Fruit fly (Drosophila melanogaster) whole organism, embryonic: ENCODE results near the gene CG43338.
A peak's percentile ranks its signal among the peaks of the same experiment; 100 is the strongest.

Source experiments
- Awh ChIP-seq: fragments of 200-800 bp; sonication (Bioruptor generic); IDR thresholded peaks from 2 replicates; pipeline ENCODE4, ENCODE4 v1.3.6; 2022; ENCODE audit warnings: missing biosample characterization, missing genetic modification characterization
- B-H1 ChIP-seq: fragments of 200-800 bp; sonication (Bioruptor generic); IDR thresholded peaks from 3 replicates; pipeline ENCODE4 v1.3.6; 2022; ENCODE audit warnings: missing biosample characterization, missing genetic modification characterization
- CG10462 ChIP-seq: fragments of 200-800 bp; sonication (Bioruptor generic); optimal IDR thresholded peaks from 2 replicates; lab custom pipeline; 2016; ENCODE audit warnings: missing biosample characterization, missing genetic modification characterization
- CG12942 ChIP-seq: fragments of 200-800 bp; sonication (Bioruptor generic); optimal IDR thresholded peaks from 3 replicates; lab custom pipeline; 2016; ENCODE audit warnings: missing biosample characterization, missing genetic modification characterization
- CG14441 ChIP-seq: fragments of 200-800 bp; sonication (Bioruptor generic); IDR thresholded peaks from 2 replicates; pipeline ENCODE4 v1.3.6; 2022; ENCODE audit warnings: missing biosample characterization, missing genetic modification characterization
- CG14965 ChIP-seq: fragments of 200-800 bp; sonication (Bioruptor generic); optimal IDR thresholded peaks from 2 replicates; lab custom pipeline; 2016; ENCODE audit warnings: missing biosample characterization, missing genetic modification characterization, borderline replicate concordance
- CG15601 ChIP-seq: fragments of 200-800 bp; sonication (Bioruptor generic); optimal IDR thresholded peaks from 3 replicates; lab custom pipeline; 2019; ENCODE audit warnings: missing biosample characterization, mild to moderate bottlenecking, missing genetic modification characterization, moderate library complexity
- CG15696 ChIP-seq: fragments of 200-800 bp; sonication (Bioruptor generic); optimal IDR thresholded peaks from 2 replicates; lab custom pipeline; 2019; ENCODE audit warnings: missing biosample characterization, mild to moderate bottlenecking, missing genetic modification characterization, moderate library complexity
- CG17186 ChIP-seq: fragments of 200-800 bp; sonication (Bioruptor generic); optimal IDR thresholded peaks from 3 replicates; lab custom pipeline; 2017; ENCODE audit warnings: missing biosample characterization, missing genetic modification reagents, missing genetic modification characterization
- CG2202 ChIP-seq: fragments of 200-800 bp; sonication (Bioruptor generic); optimal IDR thresholded peaks from 2 replicates; lab custom pipeline; 2018; ENCODE audit warnings: missing biosample characterization, mild to moderate bottlenecking, missing genetic modification characterization
- CG4404 ChIP-seq: fragments of 200-800 bp; sonication (Bioruptor generic); IDR thresholded peaks from 2 replicates; pipeline ENCODE4 v1.3.6; 2022; ENCODE audit warnings: missing biosample characterization, missing genetic modification characterization
- CG4617 ChIP-seq: fragments of 200-800 bp; sonication (Bioruptor generic); optimal IDR thresholded peaks from 3 replicates; lab custom pipeline; 2016; ENCODE audit warnings: missing biosample characterization, missing genetic modification characterization, borderline replicate concordance
- CG4707 ChIP-seq: fragments of 200-800 bp; sonication (Bioruptor generic); optimal IDR thresholded peaks from 2 replicates; lab custom pipeline; 2018; ENCODE audit warnings: missing biosample characterization, mild to moderate bottlenecking, missing genetic modification characterization, moderate library complexity
- CG4854 ChIP-seq: fragments of 200-800 bp; sonication (Bioruptor generic); optimal IDR thresholded peaks from 2 replicates; lab custom pipeline; 2016; ENCODE audit warnings: missing biosample characterization, missing genetic modification characterization, inconsistent platforms
- CG6254 ChIP-seq: fragments of 200-800 bp; sonication (Bioruptor generic); optimal IDR thresholded peaks from 3 replicates; lab custom pipeline; 2017; ENCODE audit warnings: mild to moderate bottlenecking, missing biosample characterization, missing genetic modification reagents, missing genetic modification characterization
- CG6683 ChIP-seq: fragments of 200-800 bp; sonication (Bioruptor generic); optimal IDR thresholded peaks from 2 replicates; lab custom pipeline; 2017; ENCODE audit warnings: missing biosample characterization, mild to moderate bottlenecking, missing genetic modification characterization, missing genetic modification reagents
- CG7963 ChIP-seq: fragments of 200-800 bp; sonication (Bioruptor generic); IDR thresholded peaks from 3 replicates; pipeline ENCODE4 v1.3.6; 2022; ENCODE audit warnings: missing biosample characterization, missing genetic modification characterization; ENCODE audit not compliant: partially characterized antibody
- CG8765 ChIP-seq: fragments of 200-800 bp; sonication (Bioruptor generic); IDR thresholded peaks from 2 replicates; pipeline ENCODE4 v1.3.6; 2022; ENCODE audit warnings: missing biosample characterization, missing genetic modification characterization
- CG8944 ChIP-seq: fragments of 200-800 bp; sonication (Bioruptor generic); optimal IDR thresholded peaks from 3 replicates; lab custom pipeline; 2016; ENCODE audit warnings: missing biosample characterization, missing genetic modification characterization
- CkIIα-i1 ChIP-seq: fragments of 200-800 bp; sonication (Bioruptor generic); IDR thresholded peaks from 2 replicates; pipeline ENCODE4 v1.3.6; 2022; ENCODE audit warnings: missing biosample characterization, missing genetic modification characterization
- Dfd ChIP-seq, 2 experiments: fragments of >200 bp; optimal IDR thresholded peaks; 2 replicates each; lab custom pipeline; 2017; ENCODE audit warnings: missing biosample characterization in 2 of 2, missing genetic modification characterization in 2 of 2
- H2.0 ChIP-seq: fragments of 200-800 bp; sonication (Bioruptor generic); IDR thresholded peaks from 2 replicates; pipeline ENCODE4 v1.3.6; 2022; ENCODE audit warnings: missing biosample characterization, missing genetic modification characterization
- Hr78 ChIP-seq, 2 experiments: fragments of 200-800 bp in 1 of 2; fragments of >200 bp in 1 of 2; sonication (Bioruptor generic) in 1 of 2; optimal IDR thresholded peaks; 2 replicates each; lab custom pipeline; 2017 to 2019; ENCODE audit warnings: missing biosample characterization in 2 of 2, missing genetic modification characterization in 2 of 2, mild to moderate bottlenecking in 1 of 2, moderate library complexity in 1 of 2
- Lhr ChIP-seq: fragments of 200-800 bp; sonication (Bioruptor generic); optimal IDR thresholded peaks from 3 replicates; lab custom pipeline; 2017; ENCODE audit warnings: mild to moderate bottlenecking, missing biosample characterization, missing genetic modification reagents, missing genetic modification characterization
- Lpt ChIP-seq: fragments of >200 bp; optimal IDR thresholded peaks from 2 replicates; lab custom pipeline; 2018; ENCODE audit warnings: missing biosample characterization, missing genetic modification characterization
- MBD-R2 ChIP-seq: fragments of 200-800 bp; sonication (Bioruptor generic); IDR thresholded peaks from 2 replicates; pipeline ENCODE4 v1.3.6; 2022; ENCODE audit warnings: missing biosample characterization, missing genetic modification characterization
- MESR4 ChIP-seq: fragments of 200-800 bp; sonication (Bioruptor generic); optimal IDR thresholded peaks from 2 replicates; lab custom pipeline; 2018; ENCODE audit warnings: missing biosample characterization, mild to moderate bottlenecking, missing genetic modification characterization, moderate library complexity
- NC2α ChIP-seq: fragments of 200-800 bp; sonication (Bioruptor generic); optimal IDR thresholded peaks from 2 replicates; lab custom pipeline; 2016; ENCODE audit warnings: missing biosample characterization, missing genetic modification characterization
- Pdp1 ChIP-seq, 2 experiments: fragments of 200-800 bp; sonication (Bioruptor generic); optimal IDR thresholded peaks; 3 replicates each; lab custom pipeline; 2016; ENCODE audit warnings: missing biosample characterization in 2 of 2, missing genetic modification characterization in 2 of 2, mild to moderate bottlenecking in 1 of 2, moderate library complexity in 1 of 2
- Xrp1 ChIP-seq: fragments of 200-800 bp; sonication (Bioruptor generic); IDR thresholded peaks from 2 replicates; pipeline ENCODE4 v1.3.6; 2022; ENCODE audit warnings: missing biosample characterization, missing genetic modification characterization
- al ChIP-seq: fragments of 200-800 bp; sonication (Bioruptor generic); IDR thresholded peaks from 2 replicates; pipeline ENCODE4 v1.3.6; 2022; ENCODE audit warnings: missing biosample characterization, missing genetic modification characterization
- ap ChIP-seq: fragments of 200-800 bp; sonication (Bioruptor generic); IDR thresholded peaks from 2 replicates; pipeline ENCODE4 v1.3.6; 2022; ENCODE audit warnings: missing biosample characterization, missing genetic modification characterization
- cad ChIP-seq: fragments of >200 bp; optimal IDR thresholded peaks from 2 replicates; lab custom pipeline; 2017; ENCODE audit warnings: missing biosample characterization, missing genetic modification characterization
- corto ChIP-seq: fragments of 200-800 bp; sonication (Bioruptor generic); optimal IDR thresholded peaks from 2 replicates; lab custom pipeline; 2016; ENCODE audit warnings: missing biosample characterization, mild to moderate bottlenecking, missing genetic modification characterization, moderate library complexity
- dan ChIP-seq: fragments of 200-800 bp; sonication (Bioruptor generic); IDR thresholded peaks from 2 replicates; pipeline ENCODE4 v1.3.6; 2022; ENCODE audit warnings: missing biosample characterization, missing genetic modification characterization
- dmrt11E ChIP-seq: fragments of 200-800 bp; sonication (Bioruptor generic); optimal IDR thresholded peaks from 3 replicates; lab custom pipeline; 2018; ENCODE audit warnings: missing biosample characterization, mild to moderate bottlenecking, missing genetic modification characterization, moderate library complexity
- dysf ChIP-seq: fragments of 200-800 bp; sonication (Bioruptor generic); IDR thresholded peaks from 3 replicates; pipeline ENCODE4 v1.3.6; 2022; ENCODE audit warnings: missing biosample characterization, missing genetic modification characterization
- ewg ChIP-seq: fragments of 200-800 bp; sonication (Bioruptor generic); optimal IDR thresholded peaks from 3 replicates; lab custom pipeline; 2017; ENCODE audit warnings: mild to moderate bottlenecking, missing biosample characterization, missing genetic modification reagents, missing genetic modification characterization
- jigr1 ChIP-seq: fragments of 200-800 bp; sonication (Bioruptor generic); IDR thresholded peaks from 3 replicates; pipeline ENCODE4 v1.3.6; 2022; ENCODE audit warnings: missing biosample characterization, missing genetic modification characterization
- lbe ChIP-seq: fragments of 200-800 bp; sonication (Bioruptor generic); optimal IDR thresholded peaks from 2 replicates; lab custom pipeline; 2016; ENCODE audit warnings: missing biosample characterization, mild to moderate bottlenecking, missing genetic modification characterization
- mam ChIP-seq: fragments of 200-800 bp; sonication (Bioruptor generic); optimal IDR thresholded peaks from 3 replicates; lab custom pipeline; 2016; ENCODE audit warnings: missing biosample characterization, missing genetic modification characterization
- pnt ChIP-seq: fragments of 200-800 bp; sonication (Bioruptor generic); optimal IDR thresholded peaks from 3 replicates; lab custom pipeline; 2016; ENCODE audit warnings: missing biosample characterization, missing genetic modification characterization
- repo ChIP-seq: fragments of 200-800 bp; sonication (Bioruptor generic); optimal IDR thresholded peaks from 2 replicates; lab custom pipeline; 2016; ENCODE audit warnings: missing biosample characterization, missing genetic modification characterization
- sens-2 ChIP-seq: fragments of 200-800 bp; sonication (Bioruptor generic); IDR thresholded peaks from 2 replicates; pipeline ENCODE4 v1.3.6; 2022; ENCODE audit warnings: missing biosample characterization, missing genetic modification characterization
- tna ChIP-seq: fragments of 200-800 bp; sonication (Bioruptor generic); IDR thresholded peaks from 2 replicates; pipeline ENCODE4 v1.3.6; 2022; ENCODE audit warnings: missing biosample characterization, missing genetic modification characterization; ENCODE audit not compliant: partially characterized antibody
- unc-4 ChIP-seq: fragments of 200-800 bp; sonication (Bioruptor generic); IDR thresholded peaks from 2 replicates; pipeline ENCODE4 v1.3.6; 2022; ENCODE audit warnings: missing biosample characterization, missing genetic modification characterization; ENCODE audit not compliant: partially characterized antibody
- wor ChIP-seq: fragments of 200-800 bp; sonication (Bioruptor generic); IDR thresholded peaks from 2 replicates; pipeline ENCODE4 v1.3.6; 2022; ENCODE audit warnings: missing biosample characterization, missing genetic modification characterization
- yki ChIP-seq: fragments of >200 bp; optimal IDR thresholded peaks from 3 replicates; lab custom pipeline; 2018

CG43338 gene

DNA sequence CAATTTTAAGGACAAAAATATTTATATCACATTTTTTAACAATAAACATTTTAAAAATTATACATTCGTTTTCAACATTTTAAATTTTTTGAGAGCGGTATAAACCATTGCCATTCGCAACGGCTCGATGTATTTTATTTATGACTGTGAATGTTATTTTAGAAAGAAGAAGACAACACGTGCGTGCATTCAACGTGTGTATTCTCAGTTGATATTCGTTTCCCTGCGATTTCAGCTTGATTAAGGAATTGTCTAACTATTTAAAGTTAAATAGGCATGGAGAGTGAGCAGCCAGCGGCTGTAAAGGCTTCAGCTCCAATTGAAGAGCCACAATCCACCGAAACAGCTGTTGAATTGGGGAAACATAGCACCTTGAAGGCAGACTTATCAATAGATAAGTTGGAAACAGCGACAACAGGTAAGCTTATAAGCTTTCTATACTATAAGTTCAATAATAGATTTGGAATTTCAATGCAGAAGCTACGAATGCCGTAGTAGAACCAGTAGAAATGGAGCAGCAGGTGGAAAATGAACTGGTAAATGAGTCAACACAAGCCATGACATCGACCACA, 27.6 kb upstream of the CG43338 start, which contains the start of gene CG10341 (continued):
- TF ChIP-seq lbe (GFP tag; lab: Kevin White, UChicago) (peak; percentile 20), pnt (GFP tag; lab: Kevin White, UChicago) (no peak)
- TF ChIP-seq, all 482 proteins: peak for 33

DNA sequence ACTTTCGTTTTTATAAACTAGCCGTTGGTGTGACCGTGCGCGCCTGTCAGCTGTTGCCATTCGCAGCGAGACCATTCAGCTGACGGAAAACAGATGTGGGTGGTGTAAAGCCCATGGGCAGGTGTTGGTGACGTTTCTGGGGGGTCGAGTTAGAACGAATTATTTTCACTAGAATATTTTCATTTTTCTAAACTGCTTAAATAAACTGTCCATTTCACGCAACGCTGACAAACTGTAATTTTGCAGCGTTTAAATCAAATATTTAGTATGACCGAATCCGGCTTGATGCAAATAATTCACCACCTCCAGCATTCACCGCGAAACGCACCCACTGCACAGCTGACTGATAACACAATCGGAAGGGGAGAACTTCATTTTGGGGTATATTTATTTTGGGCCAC, 24.4 kb upstream of the CG43338 start, which contains the start of the genes CG10383 and CG10338:
Gene CG10383, minus strand, starts transcription at position 199 of the 401 bp plus-strand sequence.
Gene CG10338, plus strand, starts transcription at position 261 of the 401 bp plus-strand sequence.
- TF ChIP-seq NC2α (GFP tag; lab: Kevin White, UChicago) (peak; percentile 62), CG4404 (GFP tag; lab: Robert Waterston, UW) (peak; percentile 73), CG6683 (peak; percentile 41), repo (peak; percentile 74), CG4617 (GFP tag; lab: Kevin White, UChicago) (peak; percentile 87), Awh (GFP tag; lab: Robert Waterston, UW) (peak; percentile 91), Lpt (GFP tag; lab: Kevin White, UChicago) (no peak), CG15601 (tag; lab: Kevin White, UChicago) (peak; percentile 58), H2.0 (GFP tag; lab: Robert Waterston, UW) (peak; percentile 88), CG15696 (peak; percentile 20), cad (GFP tag; lab: Kevin White, UChicago) (no peak), CG14441 (GFP tag; lab: Robert Waterston, UW) (peak; percentile 95), B-H1 (GFP tag; lab: Robert Waterston, UW) (peak; percentile 86), CG17186 (GFP tag; lab: Kevin White, UChicago) (peak; percentile 80), sens-2 (peak; percentile 70; the same call in 1 of the 2 replicates), Pdp1 (GFP tag; optimal IDR thresholded peaks at IDR 0.05; lab: Kevin White, UChicago) (peak; percentile 86 to 89), CG2202 (tag; lab: Kevin White, UChicago) (peak; percentile 52), unc-4 (GFP tag; lab: Robert Waterston, UW) (peak; percentile 45; the same call in 1 of the 2 replicates), Dfd (GFP tag; optimal IDR thresholded peaks at IDR 0.05; lab: Kevin White, UChicago) (no peak), CG4854 (peak; percentile 58), CG6254 (GFP tag; lab: Kevin White, UChicago) (peak; percentile 68), yki (lab: Kevin White, UChicago) (peak; percentile 76), wor (GFP tag; lab: Robert Waterston, UW) (peak; percentile 74), mam (peak; percentile 94), Hr78 (GFP tag; optimal IDR thresholded peaks at IDR 0.05; lab: Kevin White, UChicago) (no peak), CG4707 (GFP tag; lab: Kevin White, UChicago) (no peak), CG14965 (peak; percentile 28), CG8944 (GFP tag; lab: Kevin White, UChicago) (peak; percentile 91), dmrt11E (tag; lab: Kevin White, UChicago) (peak; percentile 57), corto (GFP tag; lab: Kevin White, UChicago) (peak; percentile 43), CG7963 (no peak), dysf (peak; percentile 89), Xrp1 (GFP tag; lab: Robert Waterston, UW) (peak; percentile 87), CG8765 (GFP tag; lab: Robert Waterston, UW) (peak; percentile 54; the same call in 1 of the 2 replicates), ap (GFP tag; lab: Robert Waterston, UW) (peak; percentile 74), Lhr (peak; percentile 62), ewg (GFP tag; lab: Kevin White, UChicago) (peak; percentile 72), al (peak; percentile 88), MESR4 (GFP tag; lab: Kevin White, UChicago) (peak; percentile 55), CG10462 (GFP tag; lab: Kevin White, UChicago) (peak; percentile 53), CkIIα-i1 (GFP tag; lab: Robert Waterston, UW) (no peak), CG12942 (GFP tag; lab: Kevin White, UChicago) (peak; percentile 79), dan (GFP tag; lab: Robert Waterston, UW) (no peak), jigr1 (peak; percentile 68; the same call in 2 of the 3 replicates), MBD-R2 (GFP tag; lab: Robert Waterston, UW) (peak; percentile 97), tna (GFP tag; lab: Robert Waterston, UW) (no peak)
